Worm (Caenorhabditis elegans): ENCODE results near the gene clec-225.
A peak's percentile ranks its signal among the peaks of the same experiment; 100 is the strongest.

Gene clec-225

DNA sequence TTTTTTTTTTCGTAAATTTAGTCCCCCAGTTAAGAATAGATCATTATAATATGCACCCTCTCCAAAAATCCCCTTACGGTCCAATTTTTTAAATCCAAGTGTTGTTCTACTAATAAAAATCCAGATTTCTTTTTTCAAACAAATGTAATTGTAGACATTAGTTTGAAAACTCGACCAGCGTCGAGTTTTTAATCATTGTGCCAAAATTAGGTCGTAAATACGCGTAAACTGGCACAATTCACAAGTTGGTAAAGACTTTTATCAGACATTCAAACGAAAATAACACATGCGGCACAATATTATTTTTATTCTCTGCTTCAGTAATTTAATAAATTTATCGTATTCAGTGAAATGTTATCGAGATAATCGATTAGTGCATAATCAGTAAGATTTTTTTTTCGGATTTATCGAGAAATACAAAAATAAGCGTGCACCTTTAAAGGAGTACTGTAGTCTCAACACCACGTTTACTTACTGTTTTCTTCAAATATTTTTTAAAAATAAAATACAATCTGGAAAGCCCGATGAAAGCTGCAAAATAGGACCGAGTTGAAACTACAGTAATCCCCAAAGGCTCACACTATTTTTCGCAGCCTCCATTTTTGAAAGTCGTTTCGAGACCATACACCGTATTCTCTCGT, 44.4 kb downstream of the clec-225 start, which contains the start of gene C34B4.4:
Gene C34B4.4, plus strand, starts transcription at position 276 of the 641 bp plus-strand sequence.
- TF ChIP-seq lsy-2 (tag; optimal IDR thresholded peaks at IDR 0.05), result peak in 1 of 2 experiments; percentile 6
- no peak for TF ChIP-seq blmp-1 (tag; optimal IDR thresholded peaks at IDR 0.05; ENCODE audit: insufficient read depth)
- TF ChIP-seq sma-9 (GFP tag; optimal IDR thresholded peaks at IDR 0.05), result peak; percentile 29
- no peak for TF ChIP-seq sma-9 (tag; optimal IDR thresholded peaks at IDR 0.05)
- peak; percentile 31 for TF ChIP-seq Y55F3AM.14 (GFP tag; optimal IDR thresholded peaks at IDR 0.05)
- peak; percentile 9 for TF ChIP-seq lin-13 (GFP tag; optimal IDR thresholded peaks at IDR 0.05)
- TF ChIP-seq nhr-25 (tag; optimal IDR thresholded peaks at IDR 0.05), result peak; percentile 23
- TF ChIP-seq ztf-4 (tag; optimal IDR thresholded peaks at IDR 0.05), result no peak

DNA sequence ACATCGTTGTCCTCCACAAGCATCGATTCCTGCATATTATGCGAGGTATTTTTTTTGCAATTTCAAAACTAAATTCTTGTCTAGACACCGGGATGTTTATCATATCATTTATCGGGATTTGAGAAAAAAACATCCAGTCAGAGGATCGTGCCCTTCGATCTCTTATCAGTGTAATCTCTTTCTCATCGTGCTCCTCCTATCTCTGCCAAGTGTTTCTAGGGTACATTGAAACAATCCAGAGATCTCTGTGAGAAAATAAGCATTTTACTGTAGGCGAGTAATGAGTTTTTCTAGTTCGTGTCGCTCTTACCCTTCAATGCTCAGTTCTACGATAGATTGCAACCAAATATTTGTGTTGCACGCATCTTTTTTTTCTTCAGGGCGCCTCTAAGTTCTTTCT, 46.2 kb downstream of the clec-225 start:
- TF ChIP-seq mab-5 (tag; optimal IDR thresholded peaks at IDR 0.05), result no peak

DNA sequence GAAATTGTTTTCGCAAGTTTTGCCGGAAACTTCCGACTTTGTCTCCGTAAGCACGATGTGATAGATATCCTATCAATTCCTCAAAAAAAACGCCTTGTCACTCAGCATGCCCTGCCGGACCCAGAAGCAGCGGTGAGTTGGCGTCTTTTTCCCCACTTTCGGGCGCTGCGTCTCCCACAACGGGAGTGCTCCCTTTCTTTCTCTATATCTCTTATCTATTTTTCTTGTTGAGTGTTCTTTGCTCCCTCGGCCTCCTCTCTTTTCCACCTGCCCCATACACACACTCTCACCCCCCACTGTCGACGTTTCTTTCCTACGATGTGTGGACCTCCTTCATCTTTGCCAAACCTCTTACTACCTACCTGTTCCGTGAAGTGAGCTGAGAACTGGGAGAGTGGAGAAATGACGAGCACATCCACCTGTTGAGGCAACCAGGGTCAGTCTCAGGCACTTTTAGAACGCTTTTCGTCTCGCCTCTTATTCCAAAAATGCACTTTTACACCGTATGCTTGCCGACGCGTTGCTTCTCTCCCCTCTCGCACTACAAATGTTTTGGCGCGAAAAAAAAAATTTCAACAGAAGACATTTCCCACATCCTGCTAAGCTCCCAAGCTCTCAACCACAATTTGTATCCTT, 48.7 kb downstream of the clec-225 start:
- no peak for TF ChIP-seq elt-1 (tag; optimal IDR thresholded peaks at IDR 0.05)
- TF ChIP-seq lin-13 (GFP tag; optimal IDR thresholded peaks at IDR 0.05), result peak; percentile 73
- no peak for TF ChIP-seq ztf-1 (GFP tag; conservative IDR thresholded peaks at IDR 0.05)
- no peak for TF ChIP-seq nhr-77 (tag; optimal IDR thresholded peaks at IDR 0.05)
- peak; percentile 51 for TF ChIP-seq sma-3 (GFP tag; optimal IDR thresholded peaks at IDR 0.05)
- TF ChIP-seq sma-9 (GFP tag; optimal IDR thresholded peaks at IDR 0.05), result peak; percentile 93
- no peak for TF ChIP-seq sma-9 (tag; optimal IDR thresholded peaks at IDR 0.05)
- no peak for TF ChIP-seq peb-1 (tag; optimal IDR thresholded peaks at IDR 0.05)
- TF ChIP-seq nhr-12 (tag; optimal IDR thresholded peaks at IDR 0.05), result no peak
- no peak for TF ChIP-seq ZK546.5 (tag; optimal IDR thresholded peaks at IDR 0.05)
- TF ChIP-seq F13H6.1 (tag; optimal IDR thresholded peaks at IDR 0.05), result peak; percentile 91
- TF ChIP-seq alr-1 (tag; optimal IDR thresholded peaks at IDR 0.05), result no peak
- peak; percentile 64 for TF ChIP-seq egl-27 (tag; optimal IDR thresholded peaks at IDR 0.05)
- no peak for TF ChIP-seq mab-5 (tag; optimal IDR thresholded peaks at IDR 0.05)
- no peak for TF ChIP-seq nhr-23 (tag; optimal IDR thresholded peaks at IDR 0.05)
- peak; percentile 57 for TF ChIP-seq nhr-25 (tag; optimal IDR thresholded peaks at IDR 0.05)
- TF ChIP-seq unc-55 (GFP tag; optimal IDR thresholded peaks at IDR 0.05), result peak; percentile 77
- peak; percentile 60 for TF ChIP-seq ama-1 (optimal IDR thresholded peaks at IDR 0.05)
- TF ChIP-seq Y55F3AM.14 (GFP tag; optimal IDR thresholded peaks at IDR 0.05), result no peak
- TF ChIP-seq unc-62 (GFP tag; optimal IDR thresholded peaks at IDR 0.05), result peak; percentile 30
- no peak for TF ChIP-seq blmp-1 (tag; optimal IDR thresholded peaks at IDR 0.05; ENCODE audit: insufficient read depth)
- no peak for TF ChIP-seq nhr-11 (tag; optimal IDR thresholded peaks at IDR 0.05)
- TF ChIP-seq ztf-4 (tag; optimal IDR thresholded peaks at IDR 0.05), result peak; percentile 75
- no peak for TF ChIP-seq mbf-1 (tag; optimal IDR thresholded peaks at IDR 0.05)
- TF ChIP-seq nhr-10 (tag; optimal IDR thresholded peaks at IDR 0.05), result no peak
- peak; percentile 32 to 66 for TF ChIP-seq lsy-2 (tag; optimal IDR thresholded peaks at IDR 0.05)
- peak; percentile 59 for TF ChIP-seq zag-1 (tag; optimal IDR thresholded peaks at IDR 0.05)
- peak; percentile 2 for TF ChIP-seq ceh-82 (tag; optimal IDR thresholded peaks at IDR 0.05)
- peak; percentile 34 for TF ChIP-seq lin-11 (tag; optimal IDR thresholded peaks at IDR 0.05)
- no peak for TF ChIP-seq nhr-6 (tag; optimal IDR thresholded peaks at IDR 0.05)
- TF ChIP-seq ztf-11 (tag; optimal IDR thresholded peaks at IDR 0.05), result no peak
- TF ChIP-seq nhr-129 (tag; optimal IDR thresholded peaks at IDR 0.05), result peak; percentile 82
- peak; percentile 13 to 26 for TF ChIP-seq mdl-1 (tag; optimal IDR thresholded peaks at IDR 0.05)
- TF ChIP-seq lin-39 (tag; optimal IDR thresholded peaks at IDR 0.05), result peak; percentile 55
- TF ChIP-seq C34F6.9 (tag; optimal IDR thresholded peaks at IDR 0.05), result peak; percentile 68
- TF ChIP-seq gmeb-1 (tag; optimal IDR thresholded peaks at IDR 0.05), result no peak
- no peak for TF ChIP-seq R02D3.7 (tag; optimal IDR thresholded peaks at IDR 0.05)
- TF ChIP-seq sem-4 (tag; optimal IDR thresholded peaks at IDR 0.05), result peak; percentile 87
- no peak for TF ChIP-seq aly-2 (tag; optimal IDR thresholded peaks at IDR 0.05)
- TF ChIP-seq snpc-4 (tag; optimal IDR thresholded peaks at IDR 0.05), result peak; percentile 47
- TF ChIP-seq elt-3 (tag; optimal IDR thresholded peaks at IDR 0.05), result no peak
- peak; percentile 61 for TF ChIP-seq ceh-16 (tag; optimal IDR thresholded peaks at IDR 0.05)
- TF ChIP-seq unc-39 (tag; optimal IDR thresholded peaks at IDR 0.05), result peak; percentile 45
- peak; percentile 88 for TF ChIP-seq crh-2 (tag; optimal IDR thresholded peaks at IDR 0.05)
- peak; percentile 43 for TF ChIP-seq fos-1 (tag; optimal IDR thresholded peaks at IDR 0.05)
- TF ChIP-seq skn-1 (tag; optimal IDR thresholded peaks at IDR 0.05), result peak; percentile 24
- TF ChIP-seq nhr-21 (tag; optimal IDR thresholded peaks at IDR 0.05), result peak; percentile 27
- no peak for TF ChIP-seq dmd-4 (tag; optimal IDR thresholded peaks at IDR 0.05)

Measured in whole organism, L2 larva.